Worm (Caenorhabditis elegans): ENCODE measurements around the gene grl-4.
A peak's percentile ranks its signal among the peaks of the same experiment; 100 is the strongest.

grl-4 gene

DNA sequence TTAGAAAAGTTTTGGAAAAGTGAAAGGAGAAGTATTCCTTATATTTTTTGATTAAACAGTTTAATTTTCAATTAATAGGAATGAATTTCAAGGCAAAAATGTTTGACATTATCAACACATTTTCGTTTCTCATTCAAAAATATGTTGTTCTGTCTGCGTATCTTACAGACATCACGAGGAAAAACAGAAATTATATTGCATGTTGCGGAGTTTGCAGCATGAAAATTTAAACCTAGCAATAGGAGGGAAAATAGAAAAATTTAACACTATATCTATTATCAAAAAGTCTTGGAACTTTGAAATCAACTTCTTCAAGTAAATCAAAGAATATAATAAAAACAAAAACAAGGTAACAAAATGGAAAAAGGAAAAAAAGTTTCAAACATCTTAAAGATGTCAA, 19.5 kb downstream of the grl-4 start:
- TF ChIP-seq dpl-1 (GFP tag; optimal IDR thresholded peaks at IDR 0.05) (peak in 1 of 3 experiments; percentile 53), lin-35 (GFP tag; optimal IDR thresholded peaks at IDR 0.05) (peak; percentile 20 to 65), fkh-4 (tag; optimal IDR thresholded peaks at IDR 0.05; ENCODE audit: borderline replicate concordance) (no peak), efl-1 (optimal IDR thresholded peaks at IDR 0.05) (peak; percentile 10 to 34), efl-1 (GFP tag; optimal IDR thresholded peaks at IDR 0.05 in 1 of 2) (peak; percentile 39 to 94)

DNA sequence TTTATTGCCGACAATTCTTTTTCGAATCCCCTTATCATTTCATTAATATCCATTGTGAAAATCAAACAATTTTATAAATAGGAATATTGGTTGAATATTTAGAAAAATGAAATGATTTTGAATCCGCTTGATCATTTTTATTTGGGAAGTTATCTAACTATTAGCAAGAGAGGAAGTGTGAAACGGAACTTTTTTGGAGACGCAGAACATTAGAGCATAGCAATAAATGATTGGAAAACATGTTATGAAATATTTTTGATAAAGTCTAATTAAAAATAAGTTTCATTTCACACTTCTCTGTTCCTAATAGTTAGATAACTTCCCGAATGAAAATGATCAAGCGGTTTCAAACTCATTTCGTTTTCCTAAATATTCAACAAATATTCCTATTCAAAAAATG, 23.1 kb downstream of the grl-4 start, which contains the start of gene F42C5.3:
Gene F42C5.3, minus strand, starts transcription at position 101 of the 400 bp plus-strand sequence.
- TF ChIP-seq elt-3 (tag; optimal IDR thresholded peaks at IDR 0.05) = no peak

DNA sequence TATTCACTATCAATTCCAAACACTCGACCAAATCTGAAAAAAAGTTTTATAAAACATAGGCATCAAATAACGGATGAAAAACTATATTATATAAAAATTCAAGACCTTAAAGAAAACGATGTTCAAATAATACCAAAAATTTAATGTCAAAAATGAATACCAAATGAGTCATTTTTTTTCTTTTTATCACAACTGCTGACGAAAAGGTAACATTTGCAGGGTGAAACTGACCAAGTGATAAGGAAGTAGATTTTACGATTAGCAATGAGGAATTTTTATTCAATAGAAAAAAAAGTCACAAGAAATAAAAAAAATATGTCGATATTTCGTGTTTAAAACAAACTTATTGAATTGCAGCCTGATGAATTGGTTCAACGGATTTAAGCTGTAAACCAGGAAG, 24.7 kb downstream of the grl-4 start, which contains the start of gene C06E4.8:
Gene C06E4.8, minus strand, starts transcription at position 37 of the 400 bp plus-strand sequence.
- TF ChIP-seq unc-130 (tag; optimal IDR thresholded peaks at IDR 0.05) (no peak), nhr-85 (tag) (no peak), ceh-82 (tag; optimal IDR thresholded peaks at IDR 0.05) (no peak), ceh-8 (GFP tag; optimal IDR thresholded peaks at IDR 0.05) (no peak), egl-27 (tag; optimal IDR thresholded peaks at IDR 0.05) (no peak), unc-86 (tag; optimal IDR thresholded peaks at IDR 0.05) (no peak), mdl-1 (tag; optimal IDR thresholded peaks at IDR 0.05) (no peak), ama-1 (optimal IDR thresholded peaks at IDR 0.05) (no peak), nhr-76 (tag; optimal IDR thresholded peaks at IDR 0.05) (no peak), vab-15 (tag; optimal IDR thresholded peaks at IDR 0.05) (no peak), mef-2 (tag; optimal IDR thresholded peaks at IDR 0.05) (no peak), dpl-1 (GFP tag; optimal IDR thresholded peaks at IDR 0.05) (no peak), sup-37 (GFP tag; optimal IDR thresholded peaks at IDR 0.05) (no peak), pag-3 (tag; optimal IDR thresholded peaks at IDR 0.05; ENCODE audit: borderline replicate concordance, insufficient read depth) (no peak), C34B4.2 (tag; optimal IDR thresholded peaks at IDR 0.05) (no peak), ceh-63 (GFP tag; optimal IDR thresholded peaks at IDR 0.05) (no peak), blmp-1 (tag; optimal IDR thresholded peaks at IDR 0.05) (no peak), elt-3 (tag; optimal IDR thresholded peaks at IDR 0.05) (no peak), skn-1 (tag; optimal IDR thresholded peaks at IDR 0.05) (no peak)

DNA sequence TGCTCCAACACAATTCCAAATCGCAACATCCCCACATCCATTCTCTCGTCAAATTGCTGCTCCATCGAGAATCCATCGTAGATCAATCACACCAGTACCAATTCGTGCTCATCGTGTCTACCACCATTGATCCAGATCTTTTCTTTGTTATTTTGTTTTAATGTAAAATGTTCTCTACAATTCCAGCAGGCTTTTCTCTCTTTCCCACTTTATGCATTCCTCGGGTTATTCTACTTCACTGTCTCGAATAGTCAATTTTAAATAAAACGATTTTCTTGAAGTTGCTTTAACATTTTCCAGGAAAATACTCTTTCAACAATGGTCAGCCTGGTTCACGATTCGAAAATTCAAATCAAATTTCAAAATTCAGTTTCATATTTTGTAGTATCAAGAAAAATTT, 27.6 kb downstream of the grl-4 start, which contains the start of gene C06E4.1:
Gene C06E4.1, plus strand, starts transcription at position 301 of the 400 bp plus-strand sequence.
- TF ChIP-seq ceh-88 (GFP tag; IDR thresholded peaks at IDR 0.05) (no peak), efl-1 (optimal IDR thresholded peaks at IDR 0.05) (no peak), efl-1 (GFP tag; optimal IDR thresholded peaks at IDR 0.05 in 1 of 2) (peak in 1 of 2 experiments; percentile 66), alr-1 (tag; optimal IDR thresholded peaks at IDR 0.05; ENCODE audit: borderline replicate concordance) (no peak), mab-9 (GFP tag; IDR thresholded peaks at IDR 0.05) (no peak), sox-4 (tag; optimal IDR thresholded peaks at IDR 0.05) (no peak), unc-86 (tag; optimal IDR thresholded peaks at IDR 0.05) (no peak), ets-5 (GFP tag; IDR thresholded peaks at IDR 0.05) (0 out of 2 replicates have a peak, but pooled peaks have one; percentile 11)

- TF ChIP-seq Y116A8C.19 (tag; optimal IDR thresholded peaks at IDR 0.05; ENCODE audit: borderline replicate concordance) (no peak), isw-1 (GFP tag; IDR thresholded peaks at IDR 0.05) (no peak), ama-1 (optimal IDR thresholded peaks at IDR 0.05) (no peak), zag-1 (tag; optimal IDR thresholded peaks at IDR 0.05) (no peak), ztf-11 (tag; optimal IDR thresholded peaks at IDR 0.05) (no peak), xbp-1 (tag; optimal IDR thresholded peaks at IDR 0.05) (no peak), sox-4 (tag; optimal IDR thresholded peaks at IDR 0.05) (no peak), skn-1 (tag; optimal IDR thresholded peaks at IDR 0.05) (no peak), mef-2 (tag; optimal IDR thresholded peaks at IDR 0.05) (no peak), C04F5.9 (tag; optimal IDR thresholded peaks at IDR 0.05) (no peak)
Observed at ce11 chrIV:7276661-7277060, 33.9 kb downstream of the grl-4 start, which contains the start of gene C06E4.2. C06E4.2 (plus strand) TSS chrIV:7276961.
